Worm (Caenorhabditis elegans) whole organism, young adult: ENCODE data around the gene eat-2.

ENCODE experiments used
- B0019.2 ChIP-seq: fragments of 200-800 bp; sonication (Bioruptor generic); conservative IDR thresholded peaks from 2 replicates; pipeline ENCODE4 v1.3.6; 2022; ENCODE audit warnings: missing genetic modification reagents, missing genetic modification characterization, missing compliant biosample characterization
- B0336.3 ChIP-seq: fragments of 200-800 bp; sonication (Bioruptor generic); IDR thresholded peaks from 2 replicates; pipeline ENCODE4 v1.3.6; 2022; ENCODE audit warnings: missing genetic modification characterization, missing compliant biosample characterization
- C06A6.2 ChIP-seq: fragments of 200-800 bp; sonication (Bioruptor generic); conservative IDR thresholded peaks from 2 replicates; pipeline ENCODE4 v1.3.6; 2022; ENCODE audit warnings: missing genetic modification characterization, missing compliant biosample characterization
- F22D6.2 ChIP-seq: sonication (generic microtip); optimal IDR thresholded peaks from 2 replicates; lab custom pipeline; 2016; ENCODE audit warnings: mild to moderate bottlenecking, missing genetic modification characterization, missing compliant biosample characterization
- F39B2.1 ChIP-seq: fragments of 200-800 bp; sonication (Bioruptor generic); IDR thresholded peaks from 2 replicates; pipeline ENCODE4 v1.3.6; 2022; ENCODE audit warnings: missing genetic modification reagents, missing genetic modification characterization, missing compliant biosample characterization
- F57C9.4 ChIP-seq: sonication (generic microtip); optimal IDR thresholded peaks from 2 replicates; lab custom pipeline; 2017; ENCODE audit warnings: mild to moderate bottlenecking, missing genetic modification characterization, missing compliant biosample characterization
- K12H6.12 ChIP-seq: fragments of 200-800 bp; sonication (Bioruptor generic); optimal IDR thresholded peaks from 2 replicates; lab custom pipeline; 2018; ENCODE audit warnings: mild to moderate bottlenecking, missing genetic modification characterization, missing compliant biosample characterization
- Y53F4B.3 ChIP-seq: fragments of 200-800 bp; sonication (Bioruptor generic); IDR thresholded peaks from 2 replicates; pipeline ENCODE4 v1.3.6; 2022; ENCODE audit warnings: missing genetic modification reagents, missing genetic modification characterization, missing compliant biosample characterization
- Y67H2A.10 ChIP-seq: fragments of 200-800 bp; sonication (Bioruptor generic); conservative IDR thresholded peaks from 2 replicates; pipeline ENCODE4 v1.3.6; 2022; ENCODE audit warnings: missing genetic modification reagents, missing genetic modification characterization, missing compliant biosample characterization
- Y79H2A.3 ChIP-seq: fragments of 200-800 bp; sonication (Bioruptor generic); conservative IDR thresholded peaks from 2 replicates; pipeline ENCODE4 v1.3.6; 2022; ENCODE audit warnings: missing genetic modification reagents, missing genetic modification characterization, missing compliant biosample characterization
- Y95B8A.8 ChIP-seq: fragments of 200-800 bp; sonication (Bioruptor generic); IDR thresholded peaks from 2 replicates; pipeline ENCODE4 v1.3.6; 2022; ENCODE audit warnings: missing genetic modification reagents, missing genetic modification characterization, missing compliant biosample characterization
- atf-7 ChIP-seq: sonication (generic microtip); optimal IDR thresholded peaks from 2 replicates; lab custom pipeline; 2017; ENCODE audit warnings: mild to moderate bottlenecking, missing genetic modification characterization, missing compliant biosample characterization
- cebp-1 ChIP-seq, 2 experiments: fragments of 200-800 bp in 1 of 2; sonication (Bioruptor generic) in 1 of 2; sonication (generic microtip) in 1 of 2; IDR thresholded peaks in 1 of 2; optimal IDR thresholded peaks in 1 of 2; 2 replicates each; pipeline versions ENCODE4 v1.3.6 to Lab custom; 2017 to 2022; ENCODE audit warnings: missing compliant biosample characterization in 2 of 2, missing genetic modification characterization in 2 of 2, mild to moderate bottlenecking in 1 of 2, missing genetic modification reagents in 1 of 2, moderate library complexity in 1 of 2
- ceh-27 ChIP-seq: fragments of 200-800 bp; sonication (Bioruptor generic); optimal IDR thresholded peaks from 2 replicates; lab custom pipeline; 2018; ENCODE audit warnings: mild to moderate bottlenecking, missing genetic modification characterization, moderate library complexity, missing compliant biosample characterization
- ceh-58 ChIP-seq: fragments of 200-800 bp; sonication (Bioruptor generic); IDR thresholded peaks from 2 replicates; pipeline ENCODE4 v1.3.6; 2022; ENCODE audit warnings: missing genetic modification characterization, missing compliant biosample characterization
- ceh-91 ChIP-seq: fragments of 200-800 bp; sonication (Bioruptor generic); IDR thresholded peaks from 2 replicates; pipeline ENCODE4 v1.3.6; 2022; ENCODE audit warnings: missing genetic modification reagents, missing genetic modification characterization, missing compliant biosample characterization
- chd-7 ChIP-seq: sonication (generic microtip); optimal IDR thresholded peaks from 2 replicates; lab custom pipeline; 2016; ENCODE audit warnings: mild to moderate bottlenecking, missing genetic modification characterization, moderate library complexity, missing compliant biosample characterization
- egl-18 ChIP-seq: fragments of 200-800 bp; sonication (Bioruptor generic); IDR thresholded peaks from 2 replicates; pipeline ENCODE4 v1.3.6; 2022; ENCODE audit warnings: missing genetic modification reagents, missing genetic modification characterization, missing compliant biosample characterization
- ekl-4 ChIP-seq: fragments of 200-800 bp; sonication (Bioruptor generic); IDR thresholded peaks from 2 replicates; pipeline ENCODE4 v1.3.6; 2022; ENCODE audit warnings: missing genetic modification reagents, missing genetic modification characterization, missing compliant biosample characterization
- ets-4 ChIP-seq: fragments of 200-800 bp; sonication (Bioruptor generic); optimal IDR thresholded peaks from 2 replicates; lab custom pipeline; 2018; ENCODE audit warnings: mild to moderate bottlenecking, missing genetic modification characterization, missing compliant biosample characterization
- fkh-3 ChIP-seq: sonication (generic microtip); optimal IDR thresholded peaks from 2 replicates; lab custom pipeline; 2016; ENCODE audit warnings: mild to moderate bottlenecking, missing genetic modification characterization, missing compliant biosample characterization
- gei-17 ChIP-seq: fragments of 200-800 bp; sonication (Bioruptor generic); optimal IDR thresholded peaks from 2 replicates; lab custom pipeline; 2018; ENCODE audit warnings: mild to moderate bottlenecking, missing genetic modification characterization, missing compliant biosample characterization
- hlh-12 ChIP-seq: sonication (generic microtip); optimal IDR thresholded peaks from 2 replicates; lab custom pipeline; 2016; ENCODE audit warnings: missing genetic modification characterization, missing compliant biosample characterization
- hrde-1 ChIP-seq: sonication (generic microtip); optimal IDR thresholded peaks from 2 replicates; lab custom pipeline; 2016; ENCODE audit warnings: missing genetic modification characterization, mild to moderate bottlenecking, missing compliant biosample characterization, moderate library complexity, missing genotype, missing genetic modification reagents, borderline replicate concordance
- let-526 ChIP-seq: fragments of 200-800 bp; sonication (Bioruptor generic); IDR thresholded peaks from 2 replicates; pipeline ENCODE4 v1.3.6; 2022; ENCODE audit warnings: missing genetic modification reagents, missing genetic modification characterization, missing compliant biosample characterization
- lin-26 ChIP-seq: fragments of 200-800 bp; sonication (Bioruptor generic); IDR thresholded peaks from 2 replicates; pipeline ENCODE4 v1.3.6; 2022; ENCODE audit warnings: missing genetic modification reagents, missing genetic modification characterization, missing compliant biosample characterization
- lir-1 ChIP-seq: fragments of 200-800 bp; sonication (Bioruptor generic); conservative IDR thresholded peaks from 2 replicates; pipeline ENCODE4 v1.3.6; 2022; ENCODE audit warnings: missing genetic modification reagents, missing genetic modification characterization, missing compliant biosample characterization
- lsy-27 ChIP-seq: sonication (generic microtip); optimal IDR thresholded peaks from 2 replicates; lab custom pipeline; 2017; ENCODE audit warnings: missing genetic modification characterization, mild to moderate bottlenecking, missing compliant biosample characterization, antibody characterized with exemption, missing genotype, borderline replicate concordance; ENCODE audit not compliant: insufficient read depth
- madf-3 ChIP-seq: fragments of 200-800 bp; sonication (Bioruptor generic); IDR thresholded peaks from 2 replicates; pipeline ENCODE4 v1.3.6; 2022; ENCODE audit warnings: missing genetic modification reagents, missing genetic modification characterization, missing compliant biosample characterization
- madf-8 ChIP-seq: fragments of 200-800 bp; sonication (Bioruptor generic); conservative IDR thresholded peaks from 2 replicates; pipeline ENCODE4 v1.3.6; 2022; ENCODE audit warnings: missing genetic modification reagents, missing genetic modification characterization, missing compliant biosample characterization
- mcd-1 ChIP-seq: fragments of 200-800 bp; sonication (Bioruptor generic); IDR thresholded peaks from 2 replicates; pipeline ENCODE4 v1.3.6; 2022; ENCODE audit warnings: missing genetic modification reagents, missing genetic modification characterization, missing compliant biosample characterization
- mel-28 ChIP-seq: sonication (generic microtip); optimal IDR thresholded peaks from 2 replicates; lab custom pipeline; 2016; ENCODE audit warnings: borderline replicate concordance, mild to moderate bottlenecking, missing genetic modification characterization, missing compliant biosample characterization
- mes-4 ChIP-seq: sonication (generic microtip); optimal IDR thresholded peaks from 2 replicates; lab custom pipeline; 2016; ENCODE audit warnings: missing genotype, missing genetic modification characterization, missing compliant biosample characterization
- mxl-1 ChIP-seq: sonication (generic microtip); optimal IDR thresholded peaks from 2 replicates; lab custom pipeline; 2016; ENCODE audit warnings: missing genetic modification characterization, missing compliant biosample characterization
- nhr-120 ChIP-seq: fragments of 200-800 bp; sonication (Bioruptor generic); IDR thresholded peaks from 2 replicates; pipeline ENCODE4 v1.3.6; 2022; ENCODE audit warnings: missing genetic modification characterization, missing compliant biosample characterization
- nhr-27 ChIP-seq: fragments of 200-800 bp; sonication (Bioruptor generic); optimal IDR thresholded peaks from 2 replicates; lab custom pipeline; 2018; ENCODE audit warnings: mild to moderate bottlenecking, missing genetic modification characterization, moderate library complexity, missing compliant biosample characterization
- rec-8 ChIP-seq, 2 experiments: sonication (generic microtip); optimal IDR thresholded peaks; 2 replicates each; lab custom pipeline; 2016; ENCODE audit warnings: mild to moderate bottlenecking in 2 of 2, missing genetic modification characterization in 2 of 2, missing genetic modification reagents in 2 of 2, missing genotype in 2 of 2, missing biosample characterization in 1 of 2, missing compliant biosample characterization in 1 of 2, moderate library complexity in 1 of 2
- repo-1 ChIP-seq: sonication (generic microtip); optimal IDR thresholded peaks from 2 replicates; lab custom pipeline; 2017; ENCODE audit warnings: mild to moderate bottlenecking, missing genetic modification characterization, missing compliant biosample characterization
- rpc-1 ChIP-seq, 2 experiments: fragments of 150-350 bp in 1 of 2; sonication (generic microtip) in 1 of 2; optimal IDR thresholded peaks; 2 replicates each; lab custom pipeline; 2014 to 2018; ENCODE audit warnings: missing biosample characterization in 1 of 2, missing genetic modification characterization in 1 of 2, missing genetic modification reagents in 1 of 2, missing genotype in 1 of 2
- snpc-4 ChIP-seq, 5 experiments: fragments of 150-350 bp in 1 of 5; sonication (generic microtip) in 4 of 5; optimal IDR thresholded peaks; 2 replicates each; lab custom pipeline; 2014 to 2018; ENCODE audit warnings: missing genetic modification characterization in 5 of 5, missing biosample characterization in 3 of 5, antibody characterized with exemption in 2 of 5, mild to moderate bottlenecking in 2 of 5, missing compliant biosample characterization in 2 of 5, missing genotype in 2 of 5, moderate library complexity in 2 of 5, missing genetic modification reagents in 1 of 5
- tbx-9 ChIP-seq: sonication (generic microtip); optimal IDR thresholded peaks from 2 replicates; lab custom pipeline; 2016; ENCODE audit warnings: borderline replicate concordance, missing genetic modification characterization, inconsistent platforms, missing compliant biosample characterization
- tlf-1 ChIP-seq: fragments of 200-800 bp; sonication (Bioruptor generic); optimal IDR thresholded peaks from 2 replicates; lab custom pipeline; 2018; ENCODE audit warnings: mild to moderate bottlenecking, missing genetic modification characterization, missing compliant biosample characterization
- unc-130 ChIP-seq: sonication (generic microtip); optimal IDR thresholded peaks from 2 replicates; lab custom pipeline; 2016; ENCODE audit warnings: missing genetic modification reagents, missing genetic modification characterization, missing compliant biosample characterization
- ztf-28 ChIP-seq: fragments of 200-800 bp; sonication (Bioruptor generic); IDR thresholded peaks from 2 replicates; pipeline ENCODE4 v1.3.6; 2022; ENCODE audit warnings: missing genetic modification reagents, missing genetic modification characterization, missing compliant biosample characterization
- ztf-3 ChIP-seq: fragments of 200-800 bp; sonication (Bioruptor generic); optimal IDR thresholded peaks from 2 replicates; lab custom pipeline; 2018; ENCODE audit warnings: mild to moderate bottlenecking, missing genetic modification characterization, missing compliant biosample characterization

eat-2 gene

DNA sequence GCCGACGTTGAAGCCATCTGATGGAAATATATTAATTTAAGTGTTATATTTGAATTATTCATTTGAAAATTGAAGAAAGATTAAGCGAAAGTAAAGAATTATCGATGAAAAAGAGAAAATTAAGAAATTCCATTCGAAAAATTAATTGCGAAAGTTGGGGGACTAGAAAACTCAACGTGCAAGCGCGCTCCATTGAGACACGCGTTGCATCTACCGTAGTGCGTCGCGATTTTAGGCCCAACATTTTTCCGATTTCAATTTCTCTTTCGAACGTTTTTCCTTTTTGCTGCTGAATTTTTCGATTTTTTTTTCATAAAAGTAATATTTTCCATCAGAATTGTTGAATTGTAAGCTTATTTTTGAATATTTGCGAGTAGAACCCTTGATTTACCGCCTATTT is 17.1 kb downstream of the eat-2 start, which contains the start of gene Y48B6A.1 (continued):
- TF ChIP-seq mes-4 (tag; lab: Kevin White, UChicago) (no peak), C06A6.2 (no peak; the same call in 1 of the 2 replicates), nhr-120 (GFP tag; lab: Robert Waterston, UW) (no peak), lsy-27 (tag; lab: Kevin White, UChicago) (no peak), mel-28 (tag; lab: Kevin White, UChicago) (no peak), atf-7 (tag; lab: Kevin White, UChicago) (peak; percentile 21), F22D6.2 (tag; lab: Kevin White, UChicago) (peak; percentile 38), F39B2.1 (no peak), nhr-27 (no peak), K12H6.12 (tag; lab: Kevin White, UChicago) (peak; percentile 91), Y67H2A.10 (GFP tag; lab: Robert Waterston, UW) (peak; percentile 76), ets-4 (GFP tag; lab: Kevin White, UChicago) (no peak), mxl-1 (tag; lab: Kevin White, UChicago) (no peak), cebp-1 (GFP tag; IDR thresholded peaks at IDR 0.05; lab: Robert Waterston, UW) (peak; percentile 81), cebp-1 (tag; optimal IDR thresholded peaks at IDR 0.05; lab: Kevin White, UChicago) (peak; percentile 88), snpc-4 (GFP tag; optimal IDR thresholded peaks at IDR 0.05; lab: Kevin White, UChicago) (peak; percentile 49), snpc-4 (tag; optimal IDR thresholded peaks at IDR 0.05; lab: Kevin White, UChicago) (peak; percentile 73 to 90 (median 78)), lir-1 (GFP tag; lab: Robert Waterston, UW) (peak; percentile 81), B0019.2 (GFP tag; lab: Robert Waterston, UW) (peak; percentile 79), hrde-1 (tag; lab: Kevin White, UChicago) (no peak), rpc-1 (optimal IDR thresholded peaks at IDR 0.05; lab: Kevin White, UChicago) (no peak), rpc-1 (tag; optimal IDR thresholded peaks at IDR 0.05; lab: Kevin White, UChicago) (peak; percentile 3), tlf-1 (peak; percentile 85), ceh-91 (GFP tag; lab: Robert Waterston, UW) (peak; percentile 87), gei-17 (GFP tag; lab: Kevin White, UChicago) (peak; percentile 48), unc-130 (GFP tag; lab: Kevin White, UChicago) (peak; percentile 93), Y79H2A.3 (GFP tag; lab: Robert Waterston, UW) (0 out of 2 replicates have a peak, but pooled peaks have one; percentile 55), lin-26 (GFP tag; lab: Robert Waterston, UW) (no peak), Y53F4B.3 (GFP tag; lab: Robert Waterston, UW) (no peak), let-526 (peak; percentile 91), egl-18 (GFP tag; lab: Robert Waterston, UW) (no peak), fkh-3 (no peak), ztf-3 (GFP tag; lab: Kevin White, UChicago) (no peak), madf-3 (GFP tag; lab: Robert Waterston, UW) (peak; percentile 99), Y95B8A.8 (peak; percentile 91), tbx-9 (tag; lab: Kevin White, UChicago) (no peak), ceh-58 (GFP tag; lab: Robert Waterston, UW) (no peak), mcd-1 (GFP tag; lab: Robert Waterston, UW) (peak; percentile 99), repo-1 (tag; lab: Kevin White, UChicago) (no peak), F57C9.4 (tag; lab: Kevin White, UChicago) (no peak), hlh-12 (tag; lab: Kevin White, UChicago) (no peak), madf-8 (peak; percentile 68), chd-7 (tag; lab: Kevin White, UChicago) (peak; percentile 30), rec-8 (tag; optimal IDR thresholded peaks at IDR 0.05; lab: Kevin White, UChicago) (peak in 1 of 2 experiments; percentile 70), ztf-28 (GFP tag; lab: Robert Waterston, UW) (peak; percentile 96), ceh-27 (GFP tag; lab: Kevin White, UChicago) (peak; percentile 96), ekl-4 (GFP tag; lab: Robert Waterston, UW) (peak; percentile 89), B0336.3 (GFP tag; lab: Robert Waterston, UW) (peak; percentile 62; the same call in 1 of the 2 replicates)
